Worm (Caenorhabditis elegans) whole organism, L3 larva: ENCODE measurements around the gene sulp-7.

ENCODE experiments used
- nhr-76 ChIP-seq: fragments of 150-350 bp; sonication (generic microtip); optimal IDR thresholded peaks from 5 replicates; lab custom pipeline; 2014; ENCODE audit warnings: missing biosample characterization, missing genetic modification characterization
- unc-39 ChIP-seq: sonication (generic microtip); optimal IDR thresholded peaks from 4 replicates; lab custom pipeline; 2017; ENCODE audit warnings: missing biosample characterization, missing genetic modification characterization
- zag-1 ChIP-seq: fragments of 150-350 bp; optimal IDR thresholded peaks from 2 replicates; lab custom pipeline; 2014; ENCODE audit warnings: missing biosample characterization, missing genetic modification characterization

DNA sequence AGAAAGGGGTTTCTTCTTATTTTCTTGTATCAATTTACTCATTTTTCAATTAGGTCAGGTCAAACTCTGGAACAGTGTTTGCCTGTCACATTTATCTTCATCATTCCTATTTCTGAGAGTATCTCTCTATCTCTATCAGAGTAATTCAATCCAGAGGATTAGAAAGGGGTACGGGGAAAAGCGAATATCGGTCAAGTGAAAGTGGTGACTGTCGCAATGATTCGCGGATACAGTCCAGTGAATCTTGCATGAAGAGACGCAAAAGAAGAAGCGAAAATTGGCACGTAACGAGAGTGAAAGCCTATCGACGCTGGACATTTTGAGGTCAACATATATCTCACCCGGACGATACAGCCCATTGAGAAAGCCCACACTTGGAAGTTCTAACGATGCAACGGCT lies 15.7 kb upstream of the sulp-7 start, which contains the start of gene lpr-4:
- TF ChIP-seq zag-1 (no peak), unc-39 (tag; lab: Kevin White, UChicago) (no peak), nhr-76 (tag; lab: Kevin White, UChicago) (no peak)
